Fruit fly (Drosophila melanogaster): ENCODE results near the gene Afti.

The Afti gene

dm6 chr3R:14307972-14308673 lies 18.4 kb downstream of the Afti start:
- TF ChIP-seq Hr83 (GFP tag; optimal IDR thresholded peaks at IDR 0.05; ENCODE audit: poor library complexity, severe bottlenecking) (peak; percentile 52), Dif (GFP tag; optimal IDR thresholded peaks at IDR 0.05; ENCODE audit: partially characterized antibody) (no peak), woc (GFP tag; optimal IDR thresholded peaks at IDR 0.05) (no peak), tai (GFP tag; optimal IDR thresholded peaks at IDR 0.05) (no peak), Mio (GFP tag; optimal IDR thresholded peaks at IDR 0.05) (no peak), pan (optimal IDR thresholded peaks at IDR 0.05) (no peak), psq (GFP tag; optimal IDR thresholded peaks at IDR 0.05) (no peak), GATAd (GFP tag; optimal IDR thresholded peaks at IDR 0.05) (no peak), Jra (GFP tag; optimal IDR thresholded peaks at IDR 0.05) (no peak), Abd-B (GFP tag; optimal IDR thresholded peaks at IDR 0.05) (peak; percentile 12), CrebA (GFP tag; optimal IDR thresholded peaks at IDR 0.05; ENCODE audit: borderline replicate concordance) (no peak), Hr78 (GFP tag; optimal IDR thresholded peaks at IDR 0.05) (no peak), Rel (GFP tag; optimal IDR thresholded peaks at IDR 0.05) (no peak), Rel (tag; optimal IDR thresholded peaks at IDR 0.05) (no peak), Dfd (GFP tag; optimal IDR thresholded peaks at IDR 0.05) (no peak), dmrt93B (GFP tag; optimal IDR thresholded peaks at IDR 0.05) (no peak), lola (GFP tag; optimal IDR thresholded peaks at IDR 0.05) (peak; percentile 21), ey (GFP tag; optimal IDR thresholded peaks at IDR 0.05) (no peak), N (GFP tag; optimal IDR thresholded peaks at IDR 0.05) (peak; percentile 56), h (GFP tag; optimal IDR thresholded peaks at IDR 0.05) (no peak), Vsx2 (GFP tag; optimal IDR thresholded peaks at IDR 0.05; ENCODE audit: partially characterized antibody) (peak; percentile 86), foxo (GFP tag; optimal IDR thresholded peaks at IDR 0.05) (no peak), usp (GFP tag; optimal IDR thresholded peaks at IDR 0.05) (no peak), HLH106 (tag; optimal IDR thresholded peaks at IDR 0.05) (no peak), sage (GFP tag; optimal IDR thresholded peaks at IDR 0.05) (no peak), CG9705 (GFP tag; optimal IDR thresholded peaks at IDR 0.05) (no peak), dsf (GFP tag; optimal IDR thresholded peaks at IDR 0.05; ENCODE audit: borderline replicate concordance) (no peak), Myc (optimal IDR thresholded peaks at IDR 0.05) (peak; percentile 83), dl (GFP tag; optimal IDR thresholded peaks at IDR 0.05; ENCODE audit: insufficient read depth in 1 of 2, partially characterized antibody in 2 of 2) (no peak), Sp1 (GFP tag; optimal IDR thresholded peaks at IDR 0.05) (no peak), jim (GFP tag; optimal IDR thresholded peaks at IDR 0.05) (no peak), rgr (GFP tag; optimal IDR thresholded peaks at IDR 0.05) (no peak)

dm6 chr3R:14302128-14302527 lies 24.4 kb downstream of the Afti start, which contains the start of gene IFT54:
TSS of gene IFT54 (plus strand) at chr3R:14302428.
- TF ChIP-seq fru (GFP tag; optimal IDR thresholded peaks at IDR 0.05) = no peak
- no peak for TF ChIP-seq N (GFP tag; optimal IDR thresholded peaks at IDR 0.05)
- TF ChIP-seq CG9705 (GFP tag; optimal IDR thresholded peaks at IDR 0.05) = no peak
- TF ChIP-seq Dif (GFP tag; optimal IDR thresholded peaks at IDR 0.05; ENCODE audit: partially characterized antibody) = no peak
- no peak for TF ChIP-seq woc (GFP tag; optimal IDR thresholded peaks at IDR 0.05)
- TF ChIP-seq brk (GFP tag; optimal IDR thresholded peaks at IDR 0.05) = no peak
- no peak for TF ChIP-seq sv (GFP tag; optimal IDR thresholded peaks at IDR 0.05)
- no peak for TF ChIP-seq Rel (GFP tag; optimal IDR thresholded peaks at IDR 0.05)
- no peak for TF ChIP-seq Rel (tag; optimal IDR thresholded peaks at IDR 0.05)
- no peak for TF ChIP-seq Hr78 (GFP tag; optimal IDR thresholded peaks at IDR 0.05)
- TF ChIP-seq Abd-B (GFP tag; optimal IDR thresholded peaks at IDR 0.05) = no peak
- TF ChIP-seq CG32264 (GFP tag; optimal IDR thresholded peaks at IDR 0.05) = no peak
- TF ChIP-seq br (GFP tag; optimal IDR thresholded peaks at IDR 0.05) = no peak
- TF ChIP-seq h (GFP tag; optimal IDR thresholded peaks at IDR 0.05) = no peak
- TF ChIP-seq Dfd (GFP tag; optimal IDR thresholded peaks at IDR 0.05) = no peak
- TF ChIP-seq ey (GFP tag; optimal IDR thresholded peaks at IDR 0.05) = no peak

dm6 chr3R:14299891-14300290 lies 26.6 kb downstream of the Afti start:
- TF ChIP-seq Dif (GFP tag; optimal IDR thresholded peaks at IDR 0.05; ENCODE audit: partially characterized antibody) = no peak
- no peak for TF ChIP-seq Vsx2 (GFP tag; optimal IDR thresholded peaks at IDR 0.05; ENCODE audit: partially characterized antibody)
- no peak for TF ChIP-seq Jra (GFP tag; optimal IDR thresholded peaks at IDR 0.05)
